Worm (Caenorhabditis elegans) whole organism, L1 larva: ENCODE data around the gene Y15E3A.5.

ENCODE experiments used
- dpl-1 ChIP-seq, 3 experiments: fragments of 150-350 bp in 2 of 3; sonication (generic microtip) in 1 of 3; optimal IDR thresholded peaks; 2 replicates each; lab custom pipeline; 2014 to 2017; ENCODE audit warnings: missing biosample characterization in 3 of 3, missing genetic modification characterization in 3 of 3, missing genetic modification reagents in 3 of 3
- lin-13 ChIP-seq: fragments of 150-350 bp; optimal IDR thresholded peaks from 2 replicates; lab custom pipeline; 2014; ENCODE audit warnings: missing biosample characterization, missing genetic modification reagents, missing genetic modification characterization
- lin-39 ChIP-seq: fragments of 150-350 bp; optimal IDR thresholded peaks from 2 replicates; lab custom pipeline; 2014; ENCODE audit warnings: missing biosample characterization, missing genetic modification reagents, missing genetic modification characterization
- nhr-237 ChIP-seq: fragments of 150-350 bp; optimal IDR thresholded peaks from 2 replicates; lab custom pipeline; 2014; ENCODE audit warnings: missing biosample characterization, missing genetic modification characterization
- zag-1 ChIP-seq: fragments of 150-350 bp; optimal IDR thresholded peaks from 2 replicates; lab custom pipeline; 2014; ENCODE audit warnings: missing biosample characterization, missing genetic modification characterization

ce11 chrX:15336392-15336791 lies 4.0 kb upstream of the Y15E3A.5 start:
- TF ChIP-seq nhr-237: no peak
- no peak for TF ChIP-seq zag-1 (tag; lab: Kevin White, UChicago)
- TF ChIP-seq lin-39 (tag; lab: Kevin White, UChicago): no peak
- TF ChIP-seq dpl-1 (GFP tag; optimal IDR thresholded peaks at IDR 0.05; lab: Kevin White, UChicago): no peak
- TF ChIP-seq lin-13 (GFP tag; lab: Kevin White, UChicago): no peak
